Fruit fly (Drosophila melanogaster): ENCODE results near the gene per.
A peak's percentile ranks its signal among the peaks of the same experiment; 100 is the strongest.

The per gene

dm6 chrX:2684442-2684841, 938 bp upstream of the per start:
- peak; percentile 9 for TF ChIP-seq CG10979 (tag; optimal IDR thresholded peaks at IDR 0.05)
- no peak for TF ChIP-seq CG18619 (GFP tag; optimal IDR thresholded peaks at IDR 0.05)
- no peak for TF ChIP-seq croc (GFP tag; conservative IDR thresholded peaks at IDR 0.05)
- TF ChIP-seq cas (GFP tag; IDR thresholded peaks at IDR 0.05), result no peak
- no peak for TF ChIP-seq tin (GFP tag; optimal IDR thresholded peaks at IDR 0.05)
- TF ChIP-seq Nf-YB (GFP tag; optimal IDR thresholded peaks at IDR 0.05), result no peak
- TF ChIP-seq CTCF (GFP tag; optimal IDR thresholded peaks at IDR 0.05), result peak; percentile 89
- no peak for TF ChIP-seq CG17612 (GFP tag; IDR thresholded peaks at IDR 0.05)
- no peak for TF ChIP-seq CG9797 (GFP tag; optimal IDR thresholded peaks at IDR 0.05)
- no peak for TF ChIP-seq Neu2 (GFP tag; optimal IDR thresholded peaks at IDR 0.05; ENCODE audit: borderline replicate concordance)
- TF ChIP-seq Dbx (GFP tag; IDR thresholded peaks at IDR 0.05), result no peak

- TF ChIP-seq CG13894 (tag; optimal IDR thresholded peaks at IDR 0.05) (peak; percentile 9), Asciz (GFP tag; optimal IDR thresholded peaks at IDR 0.05) (no peak), sens (GFP tag) (peak; percentile 52), ac (GFP tag; optimal IDR thresholded peaks at IDR 0.05) (no peak), Meics (GFP tag; optimal IDR thresholded peaks at IDR 0.05) (peak; percentile 6), CG7839 (tag; optimal IDR thresholded peaks at IDR 0.05) (peak; percentile 4), lab (GFP tag; optimal IDR thresholded peaks at IDR 0.05) (peak; percentile 25), Med (GFP tag) (peak; percentile 69), CG13424 (tag; optimal IDR thresholded peaks at IDR 0.05) (peak; percentile 19), CG3281 (GFP tag; optimal IDR thresholded peaks at IDR 0.05) (peak; percentile 1), Dip2 (GFP tag; IDR thresholded peaks at IDR 0.05) (no peak), CG10543 (GFP tag; optimal IDR thresholded peaks at IDR 0.05) (peak; percentile 8), row (GFP tag; IDR thresholded peaks at IDR 0.05) (peak; percentile 65), CG34376 (GFP tag; optimal IDR thresholded peaks at IDR 0.05) (peak; percentile 16), CG18599 (GFP tag; optimal IDR thresholded peaks at IDR 0.05) (peak; percentile 61), dmrt99B (tag; optimal IDR thresholded peaks at IDR 0.05) (peak; percentile 19), CG2116 (GFP tag; optimal IDR thresholded peaks at IDR 0.05) (no peak), grau (tag; optimal IDR thresholded peaks at IDR 0.05) (peak; percentile 6), cwo (GFP tag; optimal IDR thresholded peaks at IDR 0.05) (peak; percentile 69), Lim3 (GFP tag; IDR thresholded peaks at IDR 0.05) (no peak)
Observed at dm6 chrX:2685022-2685421, 358 bp upstream of the per start.

- TF ChIP-seq cato (GFP tag; optimal IDR thresholded peaks at IDR 0.05; ENCODE audit: borderline replicate concordance) (no peak), CG4424 (GFP tag; optimal IDR thresholded peaks at IDR 0.05) (no peak), Hmx (GFP tag; optimal IDR thresholded peaks at IDR 0.05) (no peak), CG18262 (tag; optimal IDR thresholded peaks at IDR 0.05) (no peak), Pdp1 (GFP tag; optimal IDR thresholded peaks at IDR 0.05) (peak in 1 of 2 experiments; percentile 61), CG9797 (GFP tag; optimal IDR thresholded peaks at IDR 0.05) (no peak), HLHmδ (GFP tag; optimal IDR thresholded peaks at IDR 0.05) (no peak), exex (tag; optimal IDR thresholded peaks at IDR 0.05) (no peak)
Observed at dm6 chrX:2686930-2687329, 1.6 kb downstream of the per start.

All from whole organism, embryonic.